Worm (Caenorhabditis elegans) whole organism, L4 larva: ENCODE data around the gene lurp-3.

ENCODE experiments used
- F10B5.3 ChIP-seq: sonication (generic microtip); optimal IDR thresholded peaks from 2 replicates; lab custom pipeline; 2016; ENCODE audit warnings: mild to moderate bottlenecking, missing genetic modification characterization, missing compliant biosample characterization
- aly-2 ChIP-seq: sonication (generic microtip); optimal IDR thresholded peaks from 2 replicates; lab custom pipeline; 2018; ENCODE audit warnings: missing biosample characterization, missing genetic modification characterization
- ceh-28 ChIP-seq: fragments of 150-350 bp; optimal IDR thresholded peaks from 2 replicates; lab custom pipeline; 2014; ENCODE audit warnings: missing biosample characterization, missing genetic modification reagents, missing genetic modification characterization
- daf-12 ChIP-seq: fragments of 150-350 bp; optimal IDR thresholded peaks from 2 replicates; lab custom pipeline; 2014; ENCODE audit warnings: missing biosample characterization, missing genetic modification reagents, missing genetic modification characterization
- dpl-1 ChIP-seq: fragments of 150-350 bp; optimal IDR thresholded peaks from 2 replicates; lab custom pipeline; 2014; ENCODE audit warnings: missing biosample characterization, missing genetic modification reagents, missing genetic modification characterization
- dve-1 ChIP-seq: sonication (generic microtip); optimal IDR thresholded peaks from 2 replicates; lab custom pipeline; 2017; ENCODE audit warnings: antibody characterized with exemption, mild to moderate bottlenecking, missing genetic modification characterization, missing compliant biosample characterization; ENCODE audit not compliant: insufficient read depth
- lin-1 ChIP-seq: fragments of 200-800 bp; sonication (Bioruptor generic); IDR thresholded peaks from 2 replicates; pipeline ENCODE4 v1.3.6; 2022; ENCODE audit warnings: missing genetic modification reagents, missing genetic modification characterization, missing compliant biosample characterization
- lin-13 ChIP-seq: fragments of 150-350 bp; optimal IDR thresholded peaks from 2 replicates; lab custom pipeline; 2014; ENCODE audit warnings: missing biosample characterization, missing genetic modification reagents, missing genetic modification characterization
- madf-5 ChIP-seq, 2 experiments: fragments of 200-800 bp; sonication (Bioruptor generic); IDR thresholded peaks; 2 replicates each; pipeline ENCODE4 v1.3.6; 2022; ENCODE audit warnings: missing compliant biosample characterization in 2 of 2, missing genetic modification characterization in 2 of 2
- mdl-1 ChIP-seq, 2 experiments: fragments of 150-350 bp in 1 of 2; sonication (generic microtip) in 1 of 2; optimal IDR thresholded peaks; 2 replicates each; lab custom pipeline; 2014 to 2017; ENCODE audit warnings: missing biosample characterization in 2 of 2, missing genetic modification characterization in 2 of 2
- nhr-11 ChIP-seq: fragments of 150-350 bp; optimal IDR thresholded peaks from 2 replicates; lab custom pipeline; 2014; ENCODE audit warnings: missing biosample characterization, missing genetic modification characterization
- nhr-42 ChIP-seq: fragments of 200-800 bp; sonication (Bioruptor generic); IDR thresholded peaks from 2 replicates; pipeline ENCODE4 v1.3.6; 2022; ENCODE audit warnings: missing genetic modification characterization, missing compliant biosample characterization
- nhr-77 ChIP-seq: fragments of 150-350 bp; optimal IDR thresholded peaks from 2 replicates; lab custom pipeline; 2014; ENCODE audit warnings: missing biosample characterization, missing genetic modification characterization
- snpc-4 ChIP-seq: fragments of 150-350 bp; optimal IDR thresholded peaks from 2 replicates; lab custom pipeline; 2014; ENCODE audit warnings: missing biosample characterization, missing genetic modification characterization

DNA sequence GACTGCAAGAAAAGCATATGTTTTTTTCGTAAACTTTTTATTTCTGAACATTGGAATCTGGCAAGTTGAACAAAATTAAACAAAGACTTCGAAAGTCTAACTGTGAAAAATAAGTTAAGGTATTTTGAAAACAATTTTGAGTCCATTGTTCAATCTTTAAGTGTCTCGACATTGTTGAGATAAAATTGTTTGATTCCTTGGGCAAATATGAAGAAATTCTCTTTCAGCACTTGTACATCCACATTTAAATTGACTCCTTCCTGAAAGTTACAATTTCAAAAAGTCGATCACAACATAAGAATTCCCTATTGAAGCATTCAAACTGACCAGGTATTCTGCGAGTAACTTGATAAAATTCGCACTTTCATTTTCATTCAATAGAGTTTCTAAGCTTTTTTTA is 39.5 kb upstream of the lurp-3 start:
- TF ChIP-seq dve-1 (tag; lab: Kevin White, UChicago) (no peak), F10B5.3 (tag; lab: Kevin White, UChicago) (no peak), daf-12 (tag; lab: Kevin White, UChicago) (no peak), lin-13 (GFP tag; lab: Kevin White, UChicago) (no peak), dpl-1 (GFP tag; lab: Kevin White, UChicago) (no peak), aly-2 (no peak), mdl-1 (tag; optimal IDR thresholded peaks at IDR 0.05; lab: Kevin White, UChicago) (no peak), lin-1 (GFP tag; lab: Robert Waterston, UW) (no peak), madf-5 (GFP tag; IDR thresholded peaks at IDR 0.05; lab: Robert Waterston, UW) (no peak), nhr-42 (GFP tag; lab: Robert Waterston, UW) (no peak), nhr-77 (tag; lab: Kevin White, UChicago) (no peak), nhr-11 (tag; lab: Kevin White, UChicago) (no peak), ceh-28 (tag; lab: Kevin White, UChicago) (no peak), snpc-4 (tag; lab: Kevin White, UChicago) (no peak)
